Worm (Caenorhabditis elegans): Measurements from ENCODE around the gene eng-1.
A peak's percentile ranks its signal among the peaks of the same experiment; 100 is the strongest.

eng-1 gene

DNA sequence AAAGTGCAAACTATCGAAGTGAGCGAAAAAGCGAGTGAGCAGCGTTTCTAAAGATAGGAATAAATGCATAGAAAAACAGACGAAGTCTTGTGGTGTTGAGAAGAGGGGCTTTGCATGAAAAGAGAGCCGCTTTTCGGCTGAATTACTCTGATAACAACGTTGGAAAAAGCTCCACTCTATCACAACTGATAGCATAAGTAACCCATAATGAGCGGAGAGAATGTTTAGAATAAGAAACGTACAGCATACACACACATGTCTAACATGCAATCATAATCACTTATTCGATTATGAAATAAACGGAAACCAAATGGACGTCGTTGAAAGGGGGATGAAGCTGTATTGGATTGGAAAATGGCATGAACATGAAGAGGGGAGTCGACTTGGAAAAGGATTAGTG, 28.0 kb downstream of the eng-1 start:
- TF ChIP-seq dao-5 (tag; optimal IDR thresholded peaks at IDR 0.05) (no peak), W03F9.2 (tag; optimal IDR thresholded peaks at IDR 0.05) (no peak), him-1 (tag; optimal IDR thresholded peaks at IDR 0.05) (no peak)

DNA sequence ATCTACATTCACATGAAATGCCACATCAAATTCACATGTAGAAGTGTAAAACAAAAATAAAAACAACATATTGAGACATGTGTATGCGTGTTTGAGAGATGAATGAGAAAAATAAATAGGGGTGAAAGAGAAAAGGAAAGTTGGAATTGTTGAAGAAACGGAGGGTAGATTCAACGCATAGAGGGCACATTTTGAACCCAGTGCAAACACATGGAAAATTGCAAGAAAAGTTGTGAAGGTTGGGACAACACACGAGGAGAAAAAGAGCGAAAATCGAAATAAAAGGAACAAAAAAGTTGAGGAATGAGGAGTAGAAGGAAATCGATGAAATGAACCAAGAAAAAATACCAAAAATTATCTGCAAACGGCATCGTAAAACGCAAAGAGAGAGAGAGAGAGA, 28.7 kb downstream of the eng-1 start:
- TF ChIP-seq W03F9.2 (tag; optimal IDR thresholded peaks at IDR 0.05), result no peak
- TF ChIP-seq him-1 (tag; optimal IDR thresholded peaks at IDR 0.05), result no peak
- TF ChIP-seq dao-5 (tag; optimal IDR thresholded peaks at IDR 0.05), result no peak

DNA sequence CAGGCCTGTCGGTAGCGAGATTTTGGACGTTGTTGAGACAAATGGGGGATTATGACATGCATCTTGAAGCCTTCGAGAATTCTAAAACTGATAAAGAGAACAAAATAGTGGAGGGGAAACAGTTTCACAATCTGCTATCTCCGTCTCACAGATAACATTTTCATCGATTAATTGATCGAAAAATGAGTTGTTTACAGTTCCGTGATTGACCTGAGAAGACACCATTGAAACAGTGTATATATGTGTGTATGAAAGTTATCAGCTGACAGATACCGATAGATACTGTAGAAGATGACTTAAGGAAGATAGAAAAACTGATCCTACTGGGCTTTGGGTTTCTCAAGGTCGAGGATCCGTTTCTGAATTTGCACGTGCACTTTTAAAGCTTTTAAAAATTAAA, 29.2 kb downstream of the eng-1 start:
- no peak for TF ChIP-seq dao-5 (tag; optimal IDR thresholded peaks at IDR 0.05)
- no peak for TF ChIP-seq W03F9.2 (tag; optimal IDR thresholded peaks at IDR 0.05)
- TF ChIP-seq him-1 (tag; optimal IDR thresholded peaks at IDR 0.05), result no peak

DNA sequence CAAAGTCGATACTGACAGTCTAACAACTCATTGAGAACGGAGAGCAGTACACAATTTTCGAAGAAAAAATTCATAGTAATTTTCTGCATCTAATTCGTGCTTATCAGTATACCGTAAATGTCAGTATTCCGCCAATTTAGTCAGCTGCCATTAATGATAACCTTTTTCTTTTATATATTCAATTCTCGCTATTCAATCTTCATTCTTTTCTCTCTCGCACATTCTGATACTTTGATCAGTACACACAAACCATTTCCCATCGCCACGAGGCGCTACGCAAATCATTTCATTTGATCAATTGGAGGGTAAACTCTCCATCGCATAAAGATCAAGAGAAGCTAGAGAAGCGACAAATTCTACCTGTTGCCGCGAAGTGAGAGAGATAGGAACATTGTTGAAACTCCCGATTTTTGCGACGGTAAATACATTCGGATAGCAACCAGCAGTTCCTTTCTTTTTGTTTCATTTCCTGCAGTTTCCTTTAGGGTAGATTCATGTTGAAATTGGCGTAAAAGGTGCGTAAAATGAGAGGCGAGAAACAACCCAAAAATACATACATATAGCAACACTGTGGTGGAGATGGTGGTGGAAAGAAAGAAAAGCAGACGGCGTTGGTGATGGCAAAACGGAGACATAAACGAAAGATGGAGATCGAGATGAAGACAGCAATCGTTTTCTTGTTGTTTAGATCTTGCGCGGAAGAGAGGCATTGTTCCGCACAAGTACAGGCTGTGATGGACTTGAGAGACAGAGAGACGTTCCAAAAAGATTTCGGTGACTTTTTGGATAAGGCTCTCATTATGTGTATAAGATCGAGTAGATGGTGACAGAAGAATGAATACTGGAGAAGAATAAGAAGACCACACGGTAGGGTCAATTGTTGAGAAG, 29.9 kb downstream of the eng-1 start:
- TF ChIP-seq dao-5 (tag; optimal IDR thresholded peaks at IDR 0.05), result no peak
- TF ChIP-seq W03F9.2 (tag; optimal IDR thresholded peaks at IDR 0.05), result no peak
- TF ChIP-seq him-1 (tag; optimal IDR thresholded peaks at IDR 0.05), result no peak

ce11 chrIII:5836816-5837215, 31.5 kb downstream of the eng-1 start, which contains the start of gene W04D12.1:
Gene W04D12.1 (plus strand): TSS chrIII:5836926.
- TF ChIP-seq him-1 (tag; optimal IDR thresholded peaks at IDR 0.05), result no peak
- TF ChIP-seq dao-5 (tag; optimal IDR thresholded peaks at IDR 0.05), result no peak
- TF ChIP-seq W03F9.2 (tag; optimal IDR thresholded peaks at IDR 0.05), result no peak

ce11 chrIII:5836261-5836660, 32.0 kb downstream of the eng-1 start:
- TF ChIP-seq dao-5 (tag; optimal IDR thresholded peaks at IDR 0.05), result no peak
- TF ChIP-seq W03F9.2 (tag; optimal IDR thresholded peaks at IDR 0.05), result no peak
- TF ChIP-seq him-1 (tag; optimal IDR thresholded peaks at IDR 0.05), result no peak

DNA sequence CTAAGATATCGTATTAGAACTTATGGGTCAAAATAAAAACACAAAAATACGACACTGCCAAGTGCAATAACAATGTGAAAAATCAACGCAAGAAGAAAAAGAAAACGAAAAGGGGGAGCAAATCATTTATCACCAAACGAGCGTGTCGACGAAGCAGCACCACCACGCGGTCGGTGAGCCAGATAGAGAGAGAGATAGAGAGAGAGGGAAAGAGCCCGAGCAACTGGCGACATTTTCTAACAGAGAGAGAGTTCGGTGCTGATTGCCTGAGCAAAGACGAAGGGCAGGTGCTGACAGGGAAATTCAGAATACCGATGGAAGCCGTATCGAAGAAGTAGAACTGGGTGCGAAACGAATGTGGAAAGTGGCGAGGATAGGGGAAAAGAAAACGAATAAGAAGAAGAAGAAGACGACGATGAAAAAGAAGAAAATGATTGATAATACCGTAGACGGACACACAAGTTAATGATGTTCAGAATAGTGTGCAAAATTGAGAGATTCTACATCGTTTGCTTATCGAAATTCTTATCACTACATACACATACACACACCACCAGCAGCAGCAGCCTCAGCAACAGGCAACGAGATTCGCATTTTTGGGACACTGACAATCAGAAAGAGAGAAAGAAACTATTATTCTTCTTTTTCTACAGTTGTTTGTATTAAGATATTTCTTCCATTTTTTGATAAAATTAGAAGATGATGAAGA, 33.0 kb downstream of the eng-1 start:
- TF ChIP-seq dao-5 (tag; optimal IDR thresholded peaks at IDR 0.05) (no peak), W03F9.2 (tag; optimal IDR thresholded peaks at IDR 0.05) (no peak), him-1 (tag; optimal IDR thresholded peaks at IDR 0.05) (no peak)

- no peak for TF ChIP-seq him-1 (tag; optimal IDR thresholded peaks at IDR 0.05)
- TF ChIP-seq dao-5 (tag; optimal IDR thresholded peaks at IDR 0.05), result no peak
- TF ChIP-seq W03F9.2 (tag; optimal IDR thresholded peaks at IDR 0.05), result no peak
These were observed 33.6 kb downstream of the eng-1 start for ce11 chrIII:5834663-5835062.

- TF ChIP-seq dao-5 (tag; optimal IDR thresholded peaks at IDR 0.05), result no peak
These were observed 34.2 kb downstream of the eng-1 start, which contains the start of gene R12B2.6 for ce11 chrIII:5834053-5834452. Gene R12B2.6 (minus strand): TSS chrIII:5834153.

DNA sequence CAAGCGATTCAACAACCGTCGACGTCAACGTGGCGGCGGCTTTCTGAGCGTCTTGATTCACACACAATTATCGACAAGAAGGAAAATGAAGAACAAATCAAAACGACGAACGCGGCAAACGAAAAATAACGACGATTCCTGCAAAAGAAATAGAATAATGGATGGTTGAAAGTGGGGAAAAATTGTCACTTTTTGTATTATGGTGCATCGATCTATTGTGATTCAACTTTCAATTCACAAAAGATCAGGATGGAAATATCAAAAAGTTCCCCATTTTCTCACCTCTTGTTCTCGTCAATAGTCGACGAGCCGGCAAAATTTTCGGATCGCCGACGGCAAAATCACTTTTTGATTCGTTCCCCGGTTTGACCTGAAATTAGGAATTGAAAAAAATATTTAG, 34.9 kb downstream of the eng-1 start, which contains the start of the genes R12B2.13 and mdt-15:
TSS of gene R12B2.13 (minus strand) at position 101 of the 400 bp plus-strand sequence.
TSS of gene mdt-15 (minus strand) at position 376 of the 400 bp plus-strand sequence.
- TF ChIP-seq W03F9.2 (tag; optimal IDR thresholded peaks at IDR 0.05) (no peak), him-1 (tag; optimal IDR thresholded peaks at IDR 0.05) (no peak), dao-5 (tag; optimal IDR thresholded peaks at IDR 0.05) (no peak)

ce11 chrIII:5832442-5832841, 35.9 kb downstream of the eng-1 start:
- TF ChIP-seq him-1 (tag; optimal IDR thresholded peaks at IDR 0.05), result no peak
- TF ChIP-seq W03F9.2 (tag; optimal IDR thresholded peaks at IDR 0.05), result no peak
- no peak for TF ChIP-seq dao-5 (tag; optimal IDR thresholded peaks at IDR 0.05)

DNA sequence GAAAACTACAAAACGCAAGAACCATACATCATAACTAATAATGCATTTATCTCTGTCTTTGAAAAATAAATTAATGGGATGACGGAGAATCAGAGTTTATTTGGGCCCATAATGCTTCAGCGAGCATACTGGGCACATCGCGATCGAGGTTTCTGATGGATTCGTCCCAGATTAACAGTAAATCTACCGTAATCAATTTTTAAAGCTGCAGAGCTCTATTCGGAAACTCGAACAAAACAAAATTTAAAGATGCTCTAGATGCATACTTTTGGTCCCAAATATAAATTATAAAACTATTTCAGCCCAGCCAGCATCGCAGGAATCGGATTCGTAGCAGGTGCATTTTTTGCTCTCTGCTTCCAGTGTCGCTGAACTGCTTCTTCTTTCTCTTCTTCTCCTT, 40.2 kb downstream of the eng-1 start:
- TF ChIP-seq dao-5 (tag; optimal IDR thresholded peaks at IDR 0.05), result no peak

DNA sequence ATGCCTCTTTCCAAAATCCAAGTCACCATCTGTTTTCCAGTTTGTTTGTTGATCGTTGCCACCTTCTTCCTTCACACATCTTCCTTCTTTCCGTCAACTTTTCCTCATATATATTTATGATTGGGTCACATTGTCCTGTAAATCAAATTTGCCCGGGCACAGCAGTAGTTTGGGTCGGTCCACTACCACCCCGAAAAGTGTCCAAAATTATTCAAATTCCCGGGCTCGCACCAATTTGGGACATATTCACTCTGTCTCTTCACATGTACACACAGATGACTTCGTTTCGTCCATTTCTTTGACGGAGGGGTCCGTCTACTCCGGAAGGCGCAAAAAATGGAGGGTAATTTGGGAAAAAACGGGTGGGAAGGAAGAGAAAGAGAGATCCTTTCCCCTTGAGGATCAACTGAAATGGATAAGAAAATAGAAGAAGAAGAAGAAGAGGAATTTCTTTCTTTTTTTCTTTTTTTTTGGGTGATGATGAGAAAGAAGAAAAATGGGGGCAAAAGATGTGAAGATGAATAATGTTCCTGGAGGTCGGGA, 41.3 kb downstream of the eng-1 start:
- TF ChIP-seq him-1 (tag; optimal IDR thresholded peaks at IDR 0.05) (peak; percentile 39), dao-5 (tag; optimal IDR thresholded peaks at IDR 0.05) (no peak), W03F9.2 (tag; optimal IDR thresholded peaks at IDR 0.05) (no peak)

DNA sequence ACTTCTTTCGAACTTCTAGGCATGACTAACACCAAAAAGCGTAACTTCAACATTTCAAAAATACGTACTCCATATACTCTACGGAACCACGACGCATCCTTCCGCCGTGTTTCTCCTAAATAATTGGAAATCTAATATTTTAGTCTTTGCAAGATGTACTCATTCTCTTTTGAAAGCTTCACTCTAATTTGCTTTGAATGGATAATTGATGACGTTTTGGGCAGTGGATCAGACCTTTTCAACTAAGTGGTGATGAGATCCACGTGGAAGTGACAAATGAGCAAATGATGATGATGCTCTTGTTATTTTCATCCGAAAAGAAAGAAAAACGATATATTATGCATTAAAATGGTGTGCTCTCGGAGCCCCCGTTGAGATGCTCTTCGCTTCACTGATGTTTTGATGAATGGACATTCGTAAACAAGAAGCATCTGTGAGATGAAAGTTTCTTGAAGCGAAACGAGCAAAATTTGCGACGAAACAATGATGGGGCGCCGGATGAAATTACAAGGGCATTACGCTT, 43.8 kb downstream of the eng-1 start:
- TF ChIP-seq him-1 (tag; optimal IDR thresholded peaks at IDR 0.05), result no peak
- TF ChIP-seq W03F9.2 (tag; optimal IDR thresholded peaks at IDR 0.05), result no peak
- no peak for TF ChIP-seq dao-5 (tag; optimal IDR thresholded peaks at IDR 0.05)
